Fruit fly (Drosophila melanogaster): Measurements from ENCODE around the gene sty.

The sty gene

dm6 chr3L:3396056-3396455 lies 28.7 kb downstream of the sty start (continued):
- TF ChIP-seq dm (GFP tag; optimal IDR thresholded peaks at IDR 0.05) (peak; percentile 60), HLHmδ (GFP tag; optimal IDR thresholded peaks at IDR 0.05) (no peak), dati (GFP tag; IDR thresholded peaks at IDR 0.05) (no peak; the same call in 1 of the 2 replicates), CG33557 (GFP tag; optimal IDR thresholded peaks at IDR 0.05) (peak; percentile 98), wdn (GFP tag; IDR thresholded peaks at IDR 0.05) (no peak), maf-S (GFP tag; optimal IDR thresholded peaks at IDR 0.05) (peak; percentile 58), CG12659 (GFP tag; optimal IDR thresholded peaks at IDR 0.05) (peak; percentile 67), emc (GFP tag; optimal IDR thresholded peaks at IDR 0.05) (no peak), jing (GFP tag; optimal IDR thresholded peaks at IDR 0.05) (peak; percentile 72), Dip2 (GFP tag; IDR thresholded peaks at IDR 0.05) (no peak), CG11695 (GFP tag; IDR thresholded peaks at IDR 0.05) (peak; percentile 75; the same call in 2 of the 3 replicates), wek (GFP tag; optimal IDR thresholded peaks at IDR 0.05) (peak; percentile 43), Poxn (GFP tag; IDR thresholded peaks at IDR 0.05) (no peak), CG15073 (GFP tag; optimal IDR thresholded peaks at IDR 0.05) (peak; percentile 39), CG7928 (GFP tag; optimal IDR thresholded peaks at IDR 0.05) (no peak), Nf-YC (tag; optimal IDR thresholded peaks at IDR 0.05) (peak; percentile 13), Doc2 (GFP tag; IDR thresholded peaks at IDR 0.05) (no peak), Dad (GFP tag; optimal IDR thresholded peaks at IDR 0.05) (peak; percentile 49), kah (GFP tag; optimal IDR thresholded peaks at IDR 0.05) (peak; percentile 83), CG17328 (GFP tag; IDR thresholded peaks at IDR 0.05) (peak; percentile 95), Doc3 (GFP tag; IDR thresholded peaks at IDR 0.05; ENCODE audit: partially characterized antibody) (no peak), GATAe (GFP tag; conservative IDR thresholded peaks at IDR 0.05) (no peak), ro (GFP tag; IDR thresholded peaks at IDR 0.05) (peak; percentile 79), CG5953 (GFP tag; IDR thresholded peaks at IDR 0.05) (peak; percentile 48; the same call in 1 of the 2 replicates), ftz-f1 (GFP tag; optimal IDR thresholded peaks at IDR 0.05) (no peak), CG31388 (GFP tag; optimal IDR thresholded peaks at IDR 0.05) (peak; percentile 67), CG10654 (GFP tag; optimal IDR thresholded peaks at IDR 0.05) (peak; percentile 86), CG13624 (GFP tag; optimal IDR thresholded peaks at IDR 0.05) (peak; percentile 45), PHDP (tag; optimal IDR thresholded peaks at IDR 0.05) (peak; percentile 85), gem (tag; optimal IDR thresholded peaks at IDR 0.05) (peak; percentile 94), CG13775 (GFP tag; optimal IDR thresholded peaks at IDR 0.05) (peak; percentile 86), CG15269 (tag; optimal IDR thresholded peaks at IDR 0.05) (peak; percentile 68), gsb-n (tag; optimal IDR thresholded peaks at IDR 0.05) (peak; percentile 93), CG18011 (GFP tag; optimal IDR thresholded peaks at IDR 0.05) (no peak), NC2α (GFP tag; optimal IDR thresholded peaks at IDR 0.05) (peak; percentile 74), lbe (GFP tag; optimal IDR thresholded peaks at IDR 0.05) (no peak), eve (GFP tag; optimal IDR thresholded peaks at IDR 0.05) (peak in 1 of 2 experiments; percentile 93), CG32532 (GFP tag; IDR thresholded peaks at IDR 0.05) (peak; percentile 23; the same call in 1 of the 2 replicates), CG3838 (GFP tag; optimal IDR thresholded peaks at IDR 0.05) (peak; percentile 48), ERR (GFP tag; optimal IDR thresholded peaks at IDR 0.05) (peak; percentile 55), CG17359 (tag; optimal IDR thresholded peaks at IDR 0.05) (peak; percentile 88), CG2116 (GFP tag; optimal IDR thresholded peaks at IDR 0.05) (peak; percentile 64), crol (GFP tag; IDR thresholded peaks at IDR 0.05) (no peak; the same call in 1 of the 2 replicates), yki (optimal IDR thresholded peaks at IDR 0.05) (no peak), CG6272 (GFP tag; IDR thresholded peaks at IDR 0.05) (peak; percentile 69), peb (GFP tag; IDR thresholded peaks at IDR 0.05) (peak; percentile 76), B-H1 (GFP tag; IDR thresholded peaks at IDR 0.05) (peak; percentile 56), CG15696 (tag; optimal IDR thresholded peaks at IDR 0.05) (peak; percentile 95), CG18476 (GFP tag; optimal IDR thresholded peaks at IDR 0.05) (peak; percentile 75), shn (GFP tag; optimal IDR thresholded peaks at IDR 0.05) (peak; percentile 35), CG30431 (GFP tag; optimal IDR thresholded peaks at IDR 0.05) (peak; percentile 74), nmo (GFP tag; optimal IDR thresholded peaks at IDR 0.05) (peak; percentile 96)
